Fruit fly (Drosophila melanogaster) whole organism, adult: ENCODE measurements around the gene Inx7.

Experiments
- CG11617 ChIP-seq: fragments of 200-800 bp; sonication (Bioruptor generic); optimal IDR thresholded peaks from 2 replicates; lab custom pipeline; 2017; ENCODE audit warnings: mild to moderate bottlenecking, missing biosample characterization, missing genetic modification reagents, missing genetic modification characterization
- CG12768 ChIP-seq: fragments of 200-800 bp; sonication (Bioruptor generic); optimal IDR thresholded peaks from 2 replicates; lab custom pipeline; 2017; ENCODE audit warnings: missing biosample characterization, missing genetic modification characterization, mild to moderate bottlenecking, moderate library complexity, missing genetic modification reagents
- CG14711 ChIP-seq: fragments of 200-800 bp; sonication (Bioruptor generic); optimal IDR thresholded peaks from 2 replicates; lab custom pipeline; 2018; ENCODE audit warnings: missing biosample characterization, mild to moderate bottlenecking, missing genetic modification characterization, moderate library complexity
- CG1620 ChIP-seq: fragments of 200-800 bp; sonication (Bioruptor generic); optimal IDR thresholded peaks from 2 replicates; lab custom pipeline; 2016; ENCODE audit warnings: missing biosample characterization, missing genetic modification characterization
- CG33017 ChIP-seq: fragments of 200-800 bp; sonication (Bioruptor generic); optimal IDR thresholded peaks from 2 replicates; lab custom pipeline; 2018; ENCODE audit warnings: missing biosample characterization, mild to moderate bottlenecking, missing genetic modification characterization, moderate library complexity
- CG5204 ChIP-seq: fragments of 200-800 bp; sonication (Bioruptor generic); optimal IDR thresholded peaks from 2 replicates; lab custom pipeline; 2016; ENCODE audit warnings: missing biosample characterization, missing genetic modification characterization
- CG7045 ChIP-seq: fragments of 200-800 bp; sonication (Bioruptor generic); optimal IDR thresholded peaks from 2 replicates; lab custom pipeline; 2017; ENCODE audit warnings: missing biosample characterization, mild to moderate bottlenecking, missing genetic modification characterization
- CG7101 ChIP-seq: fragments of 200-800 bp; sonication (Bioruptor generic); optimal IDR thresholded peaks from 2 replicates; lab custom pipeline; 2018; ENCODE audit warnings: missing biosample characterization, mild to moderate bottlenecking, missing genetic modification characterization, moderate library complexity
- Clk ChIP-seq: fragments of 200-800 bp; sonication (Bioruptor generic); optimal IDR thresholded peaks from 2 replicates; lab custom pipeline; 2017; ENCODE audit warnings: missing biosample characterization, missing genetic modification characterization
- Crg-1 ChIP-seq: fragments of 200-800 bp; sonication (Bioruptor generic); optimal IDR thresholded peaks from 2 replicates; lab custom pipeline; 2016; ENCODE audit warnings: missing biosample characterization, missing genetic modification characterization
- Hr96 ChIP-seq: fragments of 200-800 bp; sonication (Bioruptor generic); optimal IDR thresholded peaks from 2 replicates; lab custom pipeline; 2016; ENCODE audit warnings: missing biosample characterization, missing genetic modification characterization
- Mnt ChIP-seq: fragments of 200-800 bp; sonication (Bioruptor generic); optimal IDR thresholded peaks from 2 replicates; lab custom pipeline; 2016; ENCODE audit warnings: missing biosample characterization, mild to moderate bottlenecking, missing genetic modification characterization
- bab1 ChIP-seq: fragments of 200-800 bp; sonication (Bioruptor generic); optimal IDR thresholded peaks from 3 replicates; lab custom pipeline; 2019; ENCODE audit warnings: missing biosample characterization, mild to moderate bottlenecking, missing genetic modification characterization, moderate library complexity
- cic ChIP-seq: fragments of 200-800 bp; sonication (Bioruptor generic); optimal IDR thresholded peaks from 2 replicates; lab custom pipeline; 2017; ENCODE audit warnings: missing biosample characterization, mild to moderate bottlenecking, missing genetic modification characterization, moderate library complexity
- cnc ChIP-seq, 2 experiments: fragments of >200 bp; optimal IDR thresholded peaks; 2 replicates each; lab custom pipeline; 2017
- kay ChIP-seq: fragments of 200-800 bp; sonication (Bioruptor generic); peaks from one replicate; lab custom pipeline; 2016; ENCODE audit warnings: missing biosample characterization, missing genetic modification characterization, borderline replicate concordance
- ovo ChIP-seq: fragments of 200-800 bp; sonication (Bioruptor generic); optimal IDR thresholded peaks from 2 replicates; lab custom pipeline; 2016; ENCODE audit warnings: missing biosample characterization, missing genetic modification characterization
- pad ChIP-seq: fragments of 200-800 bp; sonication (Bioruptor generic); optimal IDR thresholded peaks from 3 replicates; lab custom pipeline; 2017; ENCODE audit warnings: missing biosample characterization, missing genetic modification characterization, mild to moderate bottlenecking, moderate library complexity, missing genetic modification reagents
- tj ChIP-seq: fragments of 200-800 bp; sonication (Bioruptor generic); optimal IDR thresholded peaks from 3 replicates; lab custom pipeline; 2017; ENCODE audit warnings: missing biosample characterization, mild to moderate bottlenecking, missing genetic modification characterization, moderate library complexity
- toe ChIP-seq: fragments of 200-800 bp; sonication (Bioruptor generic); optimal IDR thresholded peaks from 2 replicates; lab custom pipeline; 2016; ENCODE audit warnings: missing biosample characterization, missing genetic modification characterization

Inx7 gene

dm6 chrX:7011063-7011743 lies 17.8 kb upstream of the Inx7 start, which contains the start of the genes cm, sloth1 and sloth2:
cm (minus strand) TSS chrX:7011145.
sloth1 (plus strand) TSS chrX:7011357.
sloth2 (plus strand) TSS chrX:7011357.
- TF ChIP-seq Mnt (peak; percentile 89), cic (peak; percentile 11), Clk (GFP tag; lab: Kevin White, UChicago) (no peak), CG14711 (peak; percentile 87), CG7101 (tag; lab: Kevin White, UChicago) (peak; percentile 94), CG33017 (tag; lab: Kevin White, UChicago) (peak; percentile 77), cnc (optimal IDR thresholded peaks at IDR 0.05; lab: Kevin White, UChicago) (no peak), kay (GFP tag; lab: Kevin White, UChicago) (peak; percentile 74), bab1 (GFP tag; lab: Kevin White, UChicago) (peak; percentile 96), pad (GFP tag; lab: Kevin White, UChicago) (peak; percentile 77), tj (GFP tag; lab: Kevin White, UChicago) (peak; percentile 76), CG7045 (GFP tag; lab: Kevin White, UChicago) (peak; percentile 59), toe (GFP tag; lab: Kevin White, UChicago) (peak; percentile 79), CG11617 (peak; percentile 87), CG12768 (GFP tag; lab: Kevin White, UChicago) (peak; percentile 48), CG5204 (GFP tag; lab: Kevin White, UChicago) (peak; percentile 78), CG1620 (peak; percentile 93), ovo (GFP tag; lab: Kevin White, UChicago) (peak; percentile 82), Crg-1 (GFP tag; lab: Kevin White, UChicago) (peak; percentile 91), Hr96 (GFP tag; lab: Kevin White, UChicago) (peak; percentile 90)

dm6 chrX:7008102-7009087 lies 15.0 kb upstream of the Inx7 start:
- no peak for TF ChIP-seq Crg-1 (GFP tag; lab: Kevin White, UChicago)
- TF ChIP-seq CG7101 (tag; lab: Kevin White, UChicago), result peak; percentile 1
- TF ChIP-seq CG5204 (GFP tag; lab: Kevin White, UChicago), result no peak
- TF ChIP-seq CG12768 (GFP tag; lab: Kevin White, UChicago), result no peak

dm6 chrX:7007693-7008092 lies 14.3 kb upstream of the Inx7 start:
- no peak for TF ChIP-seq CG11617
- TF ChIP-seq CG14711, result peak; percentile 13

dm6 chrX:7005444-7005843 lies 12.0 kb upstream of the Inx7 start:
- TF ChIP-seq CG1620 (no peak), Mnt (no peak), CG14711 (no peak), Crg-1 (GFP tag; lab: Kevin White, UChicago) (no peak), cnc (optimal IDR thresholded peaks at IDR 0.05; lab: Kevin White, UChicago) (no peak), kay (GFP tag; lab: Kevin White, UChicago) (no peak), tj (GFP tag; lab: Kevin White, UChicago) (peak; percentile 62), CG33017 (tag; lab: Kevin White, UChicago) (no peak)

dm6 chrX:7004101-7004700 lies 10.8 kb upstream of the Inx7 start:
- TF ChIP-seq CG7101 (tag; lab: Kevin White, UChicago) (peak; percentile 54), tj (GFP tag; lab: Kevin White, UChicago) (no peak), Clk (GFP tag; lab: Kevin White, UChicago) (no peak), Mnt (peak; percentile 26), Crg-1 (GFP tag; lab: Kevin White, UChicago) (peak; percentile 45), CG7045 (GFP tag; lab: Kevin White, UChicago) (no peak), pad (GFP tag; lab: Kevin White, UChicago) (peak; percentile 30), CG1620 (peak; percentile 38), ovo (GFP tag; lab: Kevin White, UChicago) (no peak), cic (no peak), CG11617 (peak; percentile 3)

dm6 chrX:7001135-7001769 lies 7.8 kb upstream of the Inx7 start:
- TF ChIP-seq CG7045 (GFP tag; lab: Kevin White, UChicago) (no peak), Crg-1 (GFP tag; lab: Kevin White, UChicago) (no peak), cic (no peak), Clk (GFP tag; lab: Kevin White, UChicago) (no peak), ovo (GFP tag; lab: Kevin White, UChicago) (no peak), CG1620 (no peak), CG12768 (GFP tag; lab: Kevin White, UChicago) (no peak), bab1 (GFP tag; lab: Kevin White, UChicago) (no peak), Mnt (no peak), kay (GFP tag; lab: Kevin White, UChicago) (no peak), tj (GFP tag; lab: Kevin White, UChicago) (no peak), CG14711 (no peak)
